Worm (Caenorhabditis elegans) whole organism, late embryonic: ENCODE results near the gene hira-1.

Experiments
- C08G9.2 ChIP-seq: sonication (generic microtip); optimal IDR thresholded peaks from 2 replicates; lab custom pipeline; 2016; ENCODE audit warnings: mild to moderate bottlenecking, missing genetic modification characterization, moderate library complexity, missing compliant biosample characterization
- C38D4.7 ChIP-seq: fragments of 200-800 bp; sonication (Bioruptor generic); optimal IDR thresholded peaks from 2 replicates; lab custom pipeline; 2018; ENCODE audit warnings: mild to moderate bottlenecking, missing genetic modification characterization, moderate library complexity, missing compliant biosample characterization
- F13H6.1 ChIP-seq: sonication (generic microtip); optimal IDR thresholded peaks from 2 replicates; lab custom pipeline; 2016; ENCODE audit warnings: missing genetic modification characterization, missing compliant biosample characterization
- Y22D7AL.16 ChIP-seq: sonication (generic microtip); optimal IDR thresholded peaks from 2 replicates; lab custom pipeline; 2016; ENCODE audit warnings: missing genetic modification characterization, missing compliant biosample characterization
- ahr-1 ChIP-seq: sonication (generic microtip); optimal IDR thresholded peaks from 2 replicates; lab custom pipeline; 2016; ENCODE audit warnings: missing genetic modification characterization, missing compliant biosample characterization
- ceh-14 ChIP-seq: sonication (generic microtip); optimal IDR thresholded peaks from 2 replicates; lab custom pipeline; 2016; ENCODE audit warnings: missing genotype, missing genetic modification characterization, missing compliant biosample characterization
- ceh-18 ChIP-seq: sonication (generic microtip); optimal IDR thresholded peaks from 2 replicates; lab custom pipeline; 2016; ENCODE audit warnings: missing genetic modification characterization, missing compliant biosample characterization
- ceh-24 ChIP-seq: sonication (generic microtip); optimal IDR thresholded peaks from 2 replicates; lab custom pipeline; 2016; ENCODE audit warnings: mild to moderate bottlenecking, missing genetic modification characterization, missing compliant biosample characterization
- ceh-30 ChIP-seq: fragments of 150-350 bp; optimal IDR thresholded peaks from 2 replicates; lab custom pipeline; 2014; ENCODE audit warnings: missing biosample characterization, missing genetic modification characterization
- ceh-31 ChIP-seq: sonication (generic microtip); optimal IDR thresholded peaks from 2 replicates; lab custom pipeline; 2016; ENCODE audit warnings: missing genetic modification characterization, missing compliant biosample characterization
- ceh-34 ChIP-seq: sonication (generic microtip); optimal IDR thresholded peaks from 2 replicates; lab custom pipeline; 2016; ENCODE audit warnings: mild to moderate bottlenecking, missing genetic modification characterization, missing compliant biosample characterization
- ceh-45 ChIP-seq: fragments of 200-800 bp; sonication (Bioruptor generic); IDR thresholded peaks from 2 replicates; pipeline ENCODE4 v1.3.6; 2022; ENCODE audit warnings: missing genetic modification reagents, missing genetic modification characterization, missing compliant biosample characterization
- ceh-6 ChIP-seq: fragments of 200-800 bp; sonication (Bioruptor generic); optimal IDR thresholded peaks from 2 replicates; lab custom pipeline; 2018; ENCODE audit warnings: mild to moderate bottlenecking, missing genetic modification characterization, missing compliant biosample characterization
- ceh-9 ChIP-seq: sonication (generic microtip); optimal IDR thresholded peaks from 2 replicates; lab custom pipeline; 2016; ENCODE audit warnings: mild to moderate bottlenecking, missing genetic modification characterization, inconsistent platforms, missing compliant biosample characterization
- dmd-4 ChIP-seq: sonication (generic microtip); optimal IDR thresholded peaks from 2 replicates; lab custom pipeline; 2016; ENCODE audit warnings: borderline replicate concordance, missing genetic modification characterization, missing compliant biosample characterization
- dve-1 ChIP-seq: sonication (generic microtip); optimal IDR thresholded peaks from 2 replicates; lab custom pipeline; 2017; ENCODE audit warnings: antibody characterized with exemption, mild to moderate bottlenecking, missing genetic modification characterization, missing compliant biosample characterization
- elt-2 ChIP-seq: sonication (generic microtip); optimal IDR thresholded peaks from 2 replicates; lab custom pipeline; 2016; ENCODE audit warnings: missing genetic modification reagents, missing genetic modification characterization, missing compliant biosample characterization
- elt-4 ChIP-seq: sonication (generic microtip); optimal IDR thresholded peaks from 2 replicates; lab custom pipeline; 2016; ENCODE audit warnings: missing genetic modification characterization, missing compliant biosample characterization
- ets-4 ChIP-seq: sonication (generic microtip); optimal IDR thresholded peaks from 2 replicates; lab custom pipeline; 2016; ENCODE audit warnings: missing genetic modification characterization, missing compliant biosample characterization
- fkh-6 ChIP-seq: sonication (generic microtip); optimal IDR thresholded peaks from 2 replicates; lab custom pipeline; 2016; ENCODE audit warnings: missing genetic modification characterization, missing compliant biosample characterization
- gmeb-2 ChIP-seq: sonication (generic microtip); optimal IDR thresholded peaks from 2 replicates; lab custom pipeline; 2016; ENCODE audit warnings: missing genetic modification characterization, inconsistent platforms, missing compliant biosample characterization
- hlh-13 ChIP-seq: fragments of 200-800 bp; sonication (Bioruptor generic); optimal IDR thresholded peaks from 2 replicates; lab custom pipeline; 2018; ENCODE audit warnings: mild to moderate bottlenecking, missing genetic modification characterization, missing compliant biosample characterization
- hlh-15 ChIP-seq: sonication (generic microtip); optimal IDR thresholded peaks from 2 replicates; lab custom pipeline; 2016; ENCODE audit warnings: missing genetic modification characterization, missing compliant biosample characterization
- hlh-30 ChIP-seq: sonication (generic microtip); optimal IDR thresholded peaks from 2 replicates; lab custom pipeline; 2017; ENCODE audit warnings: antibody characterized with exemption, missing genetic modification characterization, missing compliant biosample characterization; ENCODE audit not compliant: insufficient read depth
- lim-6 ChIP-seq: sonication (generic microtip); optimal IDR thresholded peaks from 2 replicates; lab custom pipeline; 2016; ENCODE audit warnings: missing genetic modification characterization, missing compliant biosample characterization
- lin-11 ChIP-seq: fragments of 200-800 bp; sonication (Bioruptor generic); optimal IDR thresholded peaks from 2 replicates; lab custom pipeline; 2018; ENCODE audit warnings: mild to moderate bottlenecking, missing genetic modification characterization, missing compliant biosample characterization
- madf-2 ChIP-seq: sonication (generic microtip); optimal IDR thresholded peaks from 2 replicates; lab custom pipeline; 2017; ENCODE audit warnings: missing genetic modification characterization, missing compliant biosample characterization
- mec-3 ChIP-seq: sonication (generic microtip); optimal IDR thresholded peaks from 2 replicates; lab custom pipeline; 2016; ENCODE audit warnings: borderline replicate concordance, missing genetic modification characterization, missing compliant biosample characterization
- nhr-11 ChIP-seq: fragments of 150-350 bp; optimal IDR thresholded peaks from 2 replicates; lab custom pipeline; 2014; ENCODE audit warnings: missing biosample characterization, missing genetic modification characterization
- npax-4 ChIP-seq: sonication (generic microtip); optimal IDR thresholded peaks from 2 replicates; lab custom pipeline; 2016; ENCODE audit warnings: missing genetic modification characterization, missing compliant biosample characterization
- odd-2 ChIP-seq: sonication (generic microtip); optimal IDR thresholded peaks from 2 replicates; lab custom pipeline; 2017; ENCODE audit warnings: antibody characterized with exemption, mild to moderate bottlenecking, missing genetic modification characterization, missing compliant biosample characterization
- pag-3 ChIP-seq: sonication (generic microtip); optimal IDR thresholded peaks from 2 replicates; lab custom pipeline; 2016; ENCODE audit warnings: missing compliant biosample characterization, missing genetic modification characterization, borderline replicate concordance
- pat-9 ChIP-seq: fragments of 200-800 bp; sonication (Bioruptor generic); optimal IDR thresholded peaks from 2 replicates; lab custom pipeline; 2018; ENCODE audit warnings: mild to moderate bottlenecking, missing genetic modification characterization, moderate library complexity, missing compliant biosample characterization
- pha-2 ChIP-seq: sonication (generic microtip); optimal IDR thresholded peaks from 2 replicates; lab custom pipeline; 2017; ENCODE audit warnings: mild to moderate bottlenecking, missing genetic modification characterization, missing compliant biosample characterization
- pha-4 ChIP-seq: fragments of 150-350 bp; optimal IDR thresholded peaks from 2 replicates; lab custom pipeline; 2018; ENCODE audit warnings: missing biosample characterization, missing genetic modification reagents, missing genetic modification characterization
- pqm-1 ChIP-seq: sonication (generic microtip); optimal IDR thresholded peaks from 2 replicates; lab custom pipeline; 2016; ENCODE audit warnings: missing genetic modification characterization, missing compliant biosample characterization
- ref-2 ChIP-seq: sonication (generic microtip); optimal IDR thresholded peaks from 2 replicates; lab custom pipeline; 2016; ENCODE audit warnings: missing genetic modification characterization, missing compliant biosample characterization
- rnt-1 ChIP-seq: sonication (generic microtip); optimal IDR thresholded peaks from 2 replicates; lab custom pipeline; 2016; ENCODE audit warnings: missing genetic modification characterization, missing compliant biosample characterization
- sdc-2 ChIP-seq: sonication (generic microtip); optimal IDR thresholded peaks from 2 replicates; lab custom pipeline; 2016; ENCODE audit warnings: missing genotype, missing genetic modification characterization, missing compliant biosample characterization
- sox-2 ChIP-seq: fragments of 200-800 bp; sonication (Bioruptor generic); IDR thresholded peaks from 2 replicates; pipeline ENCODE4 v1.3.6; 2022; ENCODE audit warnings: missing genetic modification reagents, missing genetic modification characterization, missing compliant biosample characterization
- syd-9 ChIP-seq: sonication (generic microtip); optimal IDR thresholded peaks from 2 replicates; lab custom pipeline; 2016; ENCODE audit warnings: mild to moderate bottlenecking, missing genetic modification characterization, moderate library complexity, missing compliant biosample characterization
- tbx-2 ChIP-seq: sonication (generic microtip); optimal IDR thresholded peaks from 2 replicates; lab custom pipeline; 2016; ENCODE audit warnings: missing genetic modification characterization, missing compliant biosample characterization
- tbx-7 ChIP-seq: sonication (generic microtip); optimal IDR thresholded peaks from 2 replicates; lab custom pipeline; 2016; ENCODE audit warnings: missing genotype, missing genetic modification characterization, missing compliant biosample characterization
- unc-42 ChIP-seq: sonication (generic microtip); optimal IDR thresholded peaks from 2 replicates; lab custom pipeline; 2016; ENCODE audit warnings: missing genotype, missing genetic modification characterization, missing compliant biosample characterization
- unc-55 ChIP-seq: sonication (generic microtip); optimal IDR thresholded peaks from 2 replicates; lab custom pipeline; 2017; ENCODE audit warnings: missing biosample characterization, missing genetic modification reagents, missing genetic modification characterization
- unc-86 ChIP-seq: sonication (generic microtip); optimal IDR thresholded peaks from 2 replicates; lab custom pipeline; 2016; ENCODE audit warnings: missing genetic modification characterization, missing compliant biosample characterization
- zip-5 ChIP-seq: sonication (generic microtip); optimal IDR thresholded peaks from 2 replicates; lab custom pipeline; 2016; ENCODE audit warnings: missing genetic modification characterization, missing compliant biosample characterization
- ztf-16 ChIP-seq: sonication (generic microtip); optimal IDR thresholded peaks from 2 replicates; lab custom pipeline; 2017; ENCODE audit warnings: missing genetic modification characterization, missing compliant biosample characterization

Gene hira-1

DNA sequence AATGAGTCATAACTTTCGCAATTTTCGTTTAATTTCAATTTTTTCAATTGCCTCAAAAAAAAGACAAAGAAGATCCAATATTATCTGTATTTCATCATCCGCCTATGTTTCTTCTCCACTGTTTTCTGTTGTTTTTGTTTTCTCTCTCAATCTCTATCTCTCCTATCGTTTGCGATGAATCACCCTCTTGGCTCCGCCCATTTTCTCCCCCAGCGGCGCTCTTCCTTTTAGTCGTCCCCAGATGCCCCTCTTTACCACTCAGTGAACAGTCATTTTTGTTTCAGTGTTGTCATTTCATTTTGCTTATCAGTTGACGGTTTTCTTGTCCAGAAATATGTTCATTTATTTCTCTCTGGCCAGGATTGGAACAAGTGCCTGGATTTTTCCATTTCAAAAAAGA, 34.0 kb downstream of the hira-1 start:
- peak; percentile 12 for TF ChIP-seq ceh-18 (tag; lab: Kevin White, UChicago)
- TF ChIP-seq ceh-30 (tag; lab: Kevin White, UChicago): no peak

DNA sequence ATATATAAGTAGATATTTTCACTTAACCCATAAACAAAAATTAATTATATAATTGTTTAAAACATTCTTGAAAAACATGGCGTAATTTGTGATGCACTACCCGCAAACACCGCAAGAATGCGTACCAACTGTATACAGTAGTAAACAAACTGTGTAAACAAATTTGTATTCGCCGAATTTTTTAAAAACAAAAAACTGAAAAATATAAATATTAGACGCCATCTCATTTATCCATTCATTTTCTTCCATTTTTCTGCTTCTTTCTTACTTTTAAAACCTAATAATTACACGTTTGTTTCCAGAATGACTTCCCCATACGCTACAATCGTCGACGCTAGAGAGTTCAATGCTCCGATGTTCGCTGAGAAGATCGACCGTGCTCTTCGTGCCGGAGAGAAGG, 34.4 kb downstream of the hira-1 start, which contains the start of gene nex-1:
Gene nex-1 (plus strand): TSS at position 301 of the 400 bp plus-strand sequence.
- no peak for TF ChIP-seq hlh-13 (GFP tag; lab: Kevin White, UChicago)
- no peak for TF ChIP-seq tbx-7

DNA sequence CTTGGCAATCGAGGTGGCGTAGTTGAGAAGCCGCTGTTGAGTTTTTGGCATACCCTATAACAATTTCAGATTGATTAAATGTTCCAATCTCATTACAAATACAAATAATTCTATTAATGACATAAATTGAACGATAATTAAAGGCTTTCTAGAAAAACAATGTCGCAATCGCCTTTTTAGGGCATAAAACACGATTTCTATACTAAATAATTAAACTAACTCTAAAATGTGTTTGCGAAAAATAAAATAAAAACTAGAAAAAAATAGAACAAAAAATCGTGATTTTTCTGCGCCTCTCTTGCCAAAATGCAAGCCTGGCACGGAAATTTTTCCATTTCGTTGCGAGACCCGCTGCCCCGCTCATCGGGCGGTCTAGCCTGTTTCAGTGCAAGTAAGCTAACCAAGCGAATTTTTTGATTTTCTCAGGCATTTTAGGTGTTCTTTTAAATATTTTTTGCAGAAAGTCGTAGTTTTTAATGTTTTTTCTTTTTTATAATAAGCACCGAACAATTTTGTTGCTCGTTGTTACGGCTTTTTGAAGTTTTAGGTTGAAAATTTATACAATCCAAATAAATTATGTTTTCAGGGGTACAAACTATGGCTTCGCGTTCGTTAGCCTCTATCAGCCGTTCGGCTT, 37.0 kb downstream of the hira-1 start, which contains the start of the genes C34E10.12, C34E10.10 and atp-2:
Gene C34E10.12 (minus strand): TSS at position 51 of the 637 bp plus-strand sequence.
Gene C34E10.10 (minus strand): TSS at position 54 of the 637 bp plus-strand sequence.
Gene atp-2 (plus strand): TSS at position 587 of the 637 bp plus-strand sequence.
- TF ChIP-seq C38D4.7 (GFP tag; lab: Kevin White, UChicago) (no peak), ceh-18 (tag; lab: Kevin White, UChicago) (peak; percentile 48), C08G9.2 (no peak), hlh-15 (tag; lab: Kevin White, UChicago) (no peak), gmeb-2 (tag; lab: Kevin White, UChicago) (no peak), sdc-2 (no peak), unc-55 (no peak), sox-2 (no peak), npax-4 (tag; lab: Kevin White, UChicago) (no peak), hlh-30 (tag; lab: Kevin White, UChicago) (no peak), tbx-2 (tag; lab: Kevin White, UChicago) (peak; percentile 62), F13H6.1 (tag; lab: Kevin White, UChicago) (peak; percentile 13), fkh-6 (tag; lab: Kevin White, UChicago) (no peak), pha-2 (tag; lab: Kevin White, UChicago) (no peak), syd-9 (tag; lab: Kevin White, UChicago) (no peak), ceh-24 (tag; lab: Kevin White, UChicago) (no peak), ceh-9 (tag; lab: Kevin White, UChicago) (no peak), unc-42 (tag; lab: Kevin White, UChicago) (peak; percentile 49), dve-1 (tag; lab: Kevin White, UChicago) (peak; percentile 74), zip-5 (no peak), odd-2 (tag; lab: Kevin White, UChicago) (no peak), nhr-11 (no peak), ets-4 (peak; percentile 68), pqm-1 (tag; lab: Kevin White, UChicago) (no peak), ceh-6 (no peak), ceh-30 (tag; lab: Kevin White, UChicago) (no peak), ceh-45 (GFP tag; lab: Robert Waterston, UW) (no peak), ceh-34 (tag; lab: Kevin White, UChicago) (peak; percentile 56), hlh-13 (GFP tag; lab: Kevin White, UChicago) (no peak), pha-4 (no peak), unc-86 (tag; lab: Kevin White, UChicago) (peak; percentile 7), lim-6 (no peak), rnt-1 (tag; lab: Kevin White, UChicago) (peak; percentile 43), ceh-14 (tag; lab: Kevin White, UChicago) (peak; percentile 37), Y22D7AL.16 (tag; lab: Kevin White, UChicago) (no peak), ztf-16 (peak; percentile 18), pat-9 (no peak), mec-3 (tag; lab: Kevin White, UChicago) (no peak), ahr-1 (no peak), elt-4 (no peak), madf-2 (tag; lab: Kevin White, UChicago) (no peak), dmd-4 (tag; lab: Kevin White, UChicago) (no peak), pag-3 (tag; lab: Kevin White, UChicago) (no peak), elt-2 (peak; percentile 51), ceh-31 (peak; percentile 78), lin-11 (tag; lab: Kevin White, UChicago) (no peak), ref-2 (tag; lab: Kevin White, UChicago) (no peak)
